Worm (Caenorhabditis elegans) whole organism, mixed stage, embryonic: Measurements from ENCODE around the gene C49H3.4.

Experiments used
- ceh-39 ChIP-seq: fragments of 150-350 bp; optimal IDR thresholded peaks from 2 replicates; lab custom pipeline; 2014; ENCODE audit warnings: missing biosample characterization, missing genetic modification characterization
- ces-1 ChIP-seq: fragments of 150-350 bp; optimal IDR thresholded peaks from 2 replicates; lab custom pipeline; 2014; ENCODE audit warnings: missing biosample characterization, missing genetic modification reagents, missing genetic modification characterization
- elt-3 ChIP-seq: fragments of 150-350 bp; optimal IDR thresholded peaks from 2 replicates; lab custom pipeline; 2014; ENCODE audit warnings: missing biosample characterization, missing genetic modification characterization
- flh-1 ChIP-seq: fragments of 200-800 bp; sonication (Bioruptor generic); optimal IDR thresholded peaks from 2 replicates; lab custom pipeline; 2018; ENCODE audit warnings: mild to moderate bottlenecking, missing genetic modification characterization, moderate library complexity, missing compliant biosample characterization
- hlh-1 ChIP-seq: fragments of 150-350 bp; optimal IDR thresholded peaks from 2 replicates; lab custom pipeline; 2014; ENCODE audit warnings: missing biosample characterization, missing genetic modification reagents, missing genetic modification characterization
- lsy-2 ChIP-seq: fragments of 150-350 bp; optimal IDR thresholded peaks from 2 replicates; lab custom pipeline; 2014; ENCODE audit warnings: missing biosample characterization, missing genetic modification characterization
- mls-2 ChIP-seq: sonication (generic microtip); optimal IDR thresholded peaks from 2 replicates; lab custom pipeline; 2016; ENCODE audit warnings: mild to moderate bottlenecking, missing genetic modification characterization, moderate library complexity, missing compliant biosample characterization
- nhr-12 ChIP-seq: fragments of 150-350 bp; optimal IDR thresholded peaks from 2 replicates; lab custom pipeline; 2014; ENCODE audit warnings: missing biosample characterization, missing genetic modification characterization
- nhr-28 ChIP-seq: fragments of 150-350 bp; optimal IDR thresholded peaks from 2 replicates; lab custom pipeline; 2014; ENCODE audit warnings: missing biosample characterization, missing genetic modification characterization
- pha-4 ChIP-seq: fragments of 150-350 bp; optimal IDR thresholded peaks from 2 replicates; lab custom pipeline; 2018; ENCODE audit warnings: missing biosample characterization, missing genetic modification reagents, missing genetic modification characterization
- snpc-4 ChIP-seq: fragments of 150-350 bp; optimal IDR thresholded peaks from 2 replicates; lab custom pipeline; 2014; ENCODE audit warnings: missing biosample characterization, missing genetic modification characterization
- sptf-1 ChIP-seq: sonication (generic microtip); optimal IDR thresholded peaks from 2 replicates; lab custom pipeline; 2017; ENCODE audit warnings: mild to moderate bottlenecking, missing genetic modification characterization, moderate library complexity, missing compliant biosample characterization
- ztf-11 ChIP-seq: fragments of 150-350 bp; optimal IDR thresholded peaks from 2 replicates; lab custom pipeline; 2014; ENCODE audit warnings: missing biosample characterization, missing genetic modification characterization

- TF ChIP-seq snpc-4 (tag; lab: Kevin White, UChicago): no peak
- TF ChIP-seq pha-4 (tag; lab: Kevin White, UChicago): no peak
- no peak for TF ChIP-seq lsy-2
- TF ChIP-seq nhr-12 (tag; lab: Kevin White, UChicago): no peak
- TF ChIP-seq ceh-39 (tag; lab: Kevin White, UChicago): no peak
- no peak for TF ChIP-seq ztf-11 (tag; lab: Kevin White, UChicago)
- TF ChIP-seq nhr-28 (tag; lab: Kevin White, UChicago): no peak
- TF ChIP-seq sptf-1 (tag; lab: Kevin White, UChicago): no peak
- no peak for TF ChIP-seq mls-2 (tag; lab: Kevin White, UChicago)
- no peak for TF ChIP-seq hlh-1
- no peak for TF ChIP-seq ces-1
- TF ChIP-seq elt-3 (tag; lab: Kevin White, UChicago): no peak
- TF ChIP-seq flh-1 (GFP tag; lab: Kevin White, UChicago): no peak
These were observed 25.8 kb downstream of the C49H3.4 start, which contains the start of gene exc-9 for ce11 chrIV:7940919-7941318.
